Fruit fly (Drosophila melanogaster) whole organism, wandering third instar larva: ENCODE results near the gene Cals.
A peak's percentile ranks its signal among the peaks of the same experiment; 100 is the strongest.

Source experiments
- CrebA ChIP-seq: fragments of 200-800 bp; sonication (Bioruptor generic); optimal IDR thresholded peaks from 2 replicates; lab custom pipeline; 2016; ENCODE audit warnings: missing biosample characterization, mild to moderate bottlenecking, missing genetic modification characterization, borderline replicate concordance
- Hr78 ChIP-seq: fragments of >200 bp; optimal IDR thresholded peaks from 2 replicates; lab custom pipeline; 2017; ENCODE audit warnings: missing biosample characterization, missing genetic modification characterization
- Myc ChIP-seq: fragments of >200 bp; optimal IDR thresholded peaks from 2 replicates; lab custom pipeline; 2017
- N ChIP-seq: fragments of >200 bp; optimal IDR thresholded peaks from 2 replicates; lab custom pipeline; 2018; ENCODE audit warnings: missing biosample characterization, missing external identifiers, missing genetic modification characterization

dm6 chr4:1112867-1113769 lies 10.0 kb downstream of the Cals start:
- TF ChIP-seq Hr78 (GFP tag; lab: Kevin White, UChicago) (no peak), Myc (lab: Kevin White, UChicago) (peak; percentile 46), CrebA (GFP tag; lab: Kevin White, UChicago) (peak; percentile 82), N (GFP tag; lab: Kevin White, UChicago) (no peak)
